Fruit fly (Drosophila melanogaster): ENCODE measurements around the gene Dis3.

The Dis3 gene

DNA sequence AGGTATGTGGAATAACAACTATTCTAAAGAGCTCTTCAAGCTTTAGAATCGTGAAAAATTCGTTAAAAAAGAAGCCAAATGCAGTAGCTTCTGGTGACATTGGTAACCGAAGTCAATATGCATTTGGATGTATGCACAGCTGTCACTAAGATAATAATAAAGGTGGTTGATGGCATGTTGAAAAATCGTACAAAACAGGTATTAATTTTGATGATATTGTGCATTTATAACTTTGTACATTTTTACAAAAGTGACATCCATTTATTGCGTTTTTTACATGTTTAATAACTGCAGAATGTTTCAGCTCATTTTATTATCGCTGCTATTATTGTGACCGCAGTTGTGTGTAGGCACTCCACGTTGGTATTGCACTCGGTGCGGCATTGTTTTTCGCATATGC lies 31.7 kb upstream of the Dis3 start:
- no peak for TF ChIP-seq pan (optimal IDR thresholded peaks at IDR 0.05)
- no peak for TF ChIP-seq ey (GFP tag; optimal IDR thresholded peaks at IDR 0.05)
- peak; percentile 1 for TF ChIP-seq OdsH (GFP tag; optimal IDR thresholded peaks at IDR 0.05)
- TF ChIP-seq tai (GFP tag; optimal IDR thresholded peaks at IDR 0.05): no peak
- TF ChIP-seq dmrt93B (GFP tag; optimal IDR thresholded peaks at IDR 0.05): no peak
- no peak for TF ChIP-seq rgr (GFP tag; optimal IDR thresholded peaks at IDR 0.05)
- TF ChIP-seq GATAd (GFP tag; optimal IDR thresholded peaks at IDR 0.05): no peak
- TF ChIP-seq Jra (GFP tag; optimal IDR thresholded peaks at IDR 0.05): no peak
- no peak for TF ChIP-seq Abd-B (GFP tag; optimal IDR thresholded peaks at IDR 0.05)
- TF ChIP-seq jim (GFP tag; optimal IDR thresholded peaks at IDR 0.05): no peak
- TF ChIP-seq foxo (GFP tag; optimal IDR thresholded peaks at IDR 0.05): peak in 1 of 2 experiments; percentile 32
- TF ChIP-seq Hr83 (GFP tag; optimal IDR thresholded peaks at IDR 0.05; ENCODE audit: poor library complexity, severe bottlenecking): peak; percentile 88
- TF ChIP-seq br (GFP tag; optimal IDR thresholded peaks at IDR 0.05): no peak
- no peak for TF ChIP-seq fru (GFP tag; optimal IDR thresholded peaks at IDR 0.05)
- no peak for TF ChIP-seq Vsx2 (GFP tag; optimal IDR thresholded peaks at IDR 0.05; ENCODE audit: partially characterized antibody)
- TF ChIP-seq CrebA (GFP tag; optimal IDR thresholded peaks at IDR 0.05; ENCODE audit: borderline replicate concordance): no peak

dm6 chr3R:24303060-24303459 lies 30.2 kb upstream of the Dis3 start:
- TF ChIP-seq Vsx2 (GFP tag; optimal IDR thresholded peaks at IDR 0.05; ENCODE audit: partially characterized antibody) (no peak), Myc (optimal IDR thresholded peaks at IDR 0.05) (no peak), sage (GFP tag; optimal IDR thresholded peaks at IDR 0.05) (no peak), tai (GFP tag; optimal IDR thresholded peaks at IDR 0.05) (no peak), Dif (GFP tag; optimal IDR thresholded peaks at IDR 0.05; ENCODE audit: partially characterized antibody) (no peak), CG9705 (GFP tag; optimal IDR thresholded peaks at IDR 0.05) (no peak), GATAd (GFP tag; optimal IDR thresholded peaks at IDR 0.05) (no peak), CG32264 (GFP tag; optimal IDR thresholded peaks at IDR 0.05) (no peak)

DNA sequence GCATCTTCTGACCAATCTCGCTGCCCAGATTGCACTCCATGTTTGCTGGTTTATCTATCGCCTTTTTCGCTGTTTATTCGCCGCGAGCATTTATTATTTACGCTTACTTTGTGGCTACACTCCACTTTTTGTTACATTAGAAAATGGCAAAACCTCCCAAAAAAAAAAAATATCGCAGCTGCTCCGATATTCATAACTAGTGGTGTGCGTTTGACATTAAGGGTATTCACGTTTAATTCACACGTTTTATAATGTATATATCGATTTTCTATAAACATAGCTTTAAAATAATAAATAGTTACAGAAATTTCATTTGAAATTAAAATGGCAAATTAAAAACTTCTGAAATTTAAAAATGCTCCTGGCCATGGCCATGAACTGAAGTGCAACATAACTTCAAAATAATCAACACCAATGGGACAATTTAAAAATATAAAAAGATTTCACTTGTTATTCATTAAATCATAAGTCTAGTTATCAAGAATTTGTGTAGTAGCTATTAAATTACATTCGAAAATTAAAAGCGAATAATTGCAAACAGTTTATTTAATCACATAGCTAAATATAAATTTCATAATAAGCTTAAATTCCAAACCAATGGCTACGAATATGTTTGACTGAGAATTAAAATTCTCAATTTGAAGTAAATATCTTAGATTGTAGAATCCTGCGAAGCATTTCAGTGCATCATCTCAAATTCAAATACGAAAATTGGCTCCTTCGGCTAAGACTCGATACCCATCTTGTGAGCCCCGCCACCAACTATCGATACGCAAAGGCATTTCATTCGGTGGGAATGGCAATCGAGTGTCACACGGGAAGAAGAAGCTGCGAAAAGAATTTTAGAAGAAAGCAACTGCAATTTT lies 14.8 kb upstream of the Dis3 start, which contains the start of the genes Nab2 and BRWD3:
Nab2 (minus strand) TSS at position 203 of the 866 bp plus-strand sequence.
BRWD3 (plus strand) TSS at position 784 of the 866 bp plus-strand sequence.
- TF ChIP-seq CG9705 (GFP tag; optimal IDR thresholded peaks at IDR 0.05) (peak; percentile 15), lola (GFP tag; optimal IDR thresholded peaks at IDR 0.05) (no peak), psq (GFP tag; optimal IDR thresholded peaks at IDR 0.05) (peak; percentile 48), ey (GFP tag; optimal IDR thresholded peaks at IDR 0.05) (peak; percentile 31), sv (GFP tag; optimal IDR thresholded peaks at IDR 0.05) (peak; percentile 28), GATAd (GFP tag; optimal IDR thresholded peaks at IDR 0.05) (no peak), foxo (GFP tag; optimal IDR thresholded peaks at IDR 0.05) (peak in 1 of 2 experiments; percentile 32), HLH106 (tag; optimal IDR thresholded peaks at IDR 0.05) (peak; percentile 7), sage (GFP tag; optimal IDR thresholded peaks at IDR 0.05) (no peak), Myc (optimal IDR thresholded peaks at IDR 0.05) (peak; percentile 26), Hr83 (GFP tag; optimal IDR thresholded peaks at IDR 0.05; ENCODE audit: poor library complexity, severe bottlenecking) (peak; percentile 66), woc (GFP tag; optimal IDR thresholded peaks at IDR 0.05) (no peak), Dif (GFP tag; optimal IDR thresholded peaks at IDR 0.05; ENCODE audit: partially characterized antibody) (no peak)

DNA sequence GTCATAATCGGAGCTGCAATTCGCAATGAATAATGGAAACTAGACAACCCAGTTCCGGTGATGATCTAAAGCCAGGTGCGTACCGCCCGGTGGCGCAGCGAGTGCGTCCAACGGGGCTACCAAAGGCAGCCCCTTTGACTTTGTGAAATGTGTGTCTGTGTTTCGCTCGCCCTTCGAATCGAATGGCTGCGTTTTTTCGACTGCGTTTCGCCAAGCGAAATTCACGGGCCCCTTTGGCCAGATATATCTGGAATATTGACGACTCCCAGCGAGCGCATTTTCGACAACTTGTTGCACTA lies 14.2 kb upstream of the Dis3 start:
- TF ChIP-seq Myc (optimal IDR thresholded peaks at IDR 0.05) (no peak), jim (GFP tag; optimal IDR thresholded peaks at IDR 0.05) (no peak), N (GFP tag; optimal IDR thresholded peaks at IDR 0.05) (no peak), fru (GFP tag; optimal IDR thresholded peaks at IDR 0.05) (no peak), Hnf4 (GFP tag; optimal IDR thresholded peaks at IDR 0.05) (no peak)

DNA sequence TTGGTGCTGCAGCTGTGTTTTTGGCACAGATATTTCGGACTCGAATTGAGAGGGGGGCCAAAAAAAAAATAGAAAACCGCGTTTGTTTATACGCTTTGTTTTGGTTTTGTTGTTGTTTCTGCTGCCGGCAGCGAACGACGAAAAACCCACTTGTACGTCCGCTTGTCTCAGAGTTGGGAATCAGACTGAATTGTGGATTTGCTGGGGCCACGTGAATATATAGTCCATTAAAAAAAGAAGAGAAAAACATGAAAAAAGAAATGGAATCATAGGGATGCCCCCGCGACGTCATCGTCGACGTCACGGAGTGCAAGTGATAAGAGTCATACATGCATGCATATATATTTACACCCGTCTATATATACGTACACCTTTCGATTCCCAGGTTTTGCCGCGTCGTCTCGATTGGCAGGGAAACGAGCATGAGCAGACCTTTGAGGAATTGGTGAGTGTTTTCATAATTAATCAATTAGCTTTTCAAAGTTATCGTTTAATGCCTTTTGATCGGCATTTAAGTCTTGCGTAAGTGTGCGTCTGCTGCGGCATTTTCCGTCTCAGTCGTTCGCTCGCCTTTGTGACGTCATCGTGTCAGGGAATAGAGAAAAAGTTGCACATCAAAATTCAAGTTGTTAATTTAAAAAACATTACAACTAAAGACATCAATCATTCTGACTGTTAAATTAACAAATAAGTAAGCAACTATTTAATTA lies 13.4 kb upstream of the Dis3 start:
- TF ChIP-seq Rel (GFP tag; optimal IDR thresholded peaks at IDR 0.05) (no peak), Rel (tag; optimal IDR thresholded peaks at IDR 0.05) (peak; percentile 87), usp (GFP tag; optimal IDR thresholded peaks at IDR 0.05) (no peak)

Data from whole organism, wandering third instar larva.